Fruit fly (Drosophila melanogaster) whole organism, wandering third instar larva: ENCODE measurements around the gene h-cup.

Source experiments
- Abd-B ChIP-seq: fragments of >200 bp; optimal IDR thresholded peaks from 2 replicates; lab custom pipeline; 2017; ENCODE audit warnings: missing biosample characterization, missing genetic modification characterization
- CG32264 ChIP-seq: fragments of 200-800 bp; sonication (Bioruptor generic); optimal IDR thresholded peaks from 2 replicates; lab custom pipeline; 2016; ENCODE audit warnings: missing biosample characterization, missing genetic modification characterization
- CG9705 ChIP-seq: fragments of 200-800 bp; sonication (Bioruptor generic); optimal IDR thresholded peaks from 2 replicates; lab custom pipeline; 2018; ENCODE audit warnings: missing biosample characterization, mild to moderate bottlenecking, missing genetic modification characterization
- CrebA ChIP-seq: fragments of 200-800 bp; sonication (Bioruptor generic); optimal IDR thresholded peaks from 2 replicates; lab custom pipeline; 2016; ENCODE audit warnings: missing biosample characterization, mild to moderate bottlenecking, missing genetic modification characterization, borderline replicate concordance
- GATAd ChIP-seq: sonication (Bioruptor generic); optimal IDR thresholded peaks from 2 replicates; lab custom pipeline; 2016; ENCODE audit warnings: missing biosample characterization, missing genetic modification characterization
- HLH106 ChIP-seq: fragments of 200-800 bp; optimal IDR thresholded peaks from 3 replicates; lab custom pipeline; 2019; ENCODE audit warnings: missing biosample characterization, mild to moderate bottlenecking, missing genetic modification characterization, moderate library complexity
- Hnf4 ChIP-seq: fragments of 200-800 bp; sonication (Bioruptor generic); optimal IDR thresholded peaks from 2 replicates; lab custom pipeline; 2016; ENCODE audit warnings: missing biosample characterization, mild to moderate bottlenecking, missing genetic modification characterization
- Hr78 ChIP-seq: fragments of >200 bp; optimal IDR thresholded peaks from 2 replicates; lab custom pipeline; 2017; ENCODE audit warnings: missing biosample characterization, missing genetic modification characterization
- Hr83 ChIP-seq: fragments of 200-300 bp; sonication (Bioruptor generic); optimal IDR thresholded peaks from 2 replicates; lab custom pipeline; 2016; ENCODE audit warnings: missing biosample characterization, mild to moderate bottlenecking, missing genetic modification characterization, moderate library complexity; ENCODE audit not compliant: poor library complexity, severe bottlenecking
- Jra ChIP-seq: sonication (Bioruptor generic); optimal IDR thresholded peaks from 2 replicates; lab custom pipeline; 2016; ENCODE audit warnings: missing biosample characterization, missing genetic modification characterization
- Mio ChIP-seq: sonication (Bioruptor generic); optimal IDR thresholded peaks from 2 replicates; lab custom pipeline; 2016; ENCODE audit warnings: missing biosample characterization, missing genetic modification characterization
- Myc ChIP-seq: fragments of >200 bp; optimal IDR thresholded peaks from 2 replicates; lab custom pipeline; 2017
- OdsH ChIP-seq: fragments of 200-800 bp; sonication (Bioruptor generic); optimal IDR thresholded peaks from 2 replicates; lab custom pipeline; 2016; ENCODE audit warnings: missing biosample characterization, mild to moderate bottlenecking, missing genetic modification characterization
- Rel ChIP-seq, 2 experiments: fragments of 200-800 bp; sonication (Bioruptor generic) in 1 of 2; optimal IDR thresholded peaks; 2 replicates in 1 of 2; 3 replicates in 1 of 2; lab custom pipeline; 2016 to 2019; ENCODE audit warnings: mild to moderate bottlenecking in 2 of 2, missing biosample characterization in 2 of 2, missing genetic modification characterization in 2 of 2, moderate library complexity in 1 of 2
- Sp1 ChIP-seq: fragments of 200-800 bp; sonication (Bioruptor generic); optimal IDR thresholded peaks from 3 replicates; lab custom pipeline; 2019; ENCODE audit warnings: missing biosample characterization, mild to moderate bottlenecking, missing genetic modification characterization, moderate library complexity
- Vsx2 ChIP-seq: fragments of 200-300, 225-300 bp; sonication (Bioruptor generic); optimal IDR thresholded peaks from 2 replicates; lab custom pipeline; 2018; ENCODE audit warnings: missing biosample characterization, missing genetic modification characterization; ENCODE audit not compliant: partially characterized antibody
- brk ChIP-seq: fragments of 200-800 bp; sonication (Bioruptor generic); optimal IDR thresholded peaks from 2 replicates; lab custom pipeline; 2016; ENCODE audit warnings: missing biosample characterization, mild to moderate bottlenecking, missing genetic modification characterization
- dmrt93B ChIP-seq: fragments of 200-800 bp; sonication (Bioruptor generic); optimal IDR thresholded peaks from 2 replicates; lab custom pipeline; 2018; ENCODE audit warnings: missing biosample characterization, mild to moderate bottlenecking, missing genetic modification characterization
- dsf ChIP-seq: sonication (Bioruptor generic); optimal IDR thresholded peaks from 2 replicates; lab custom pipeline; 2016; ENCODE audit warnings: missing biosample characterization, missing genetic modification characterization, borderline replicate concordance
- ey ChIP-seq: fragments of 200-800 bp; sonication (Bioruptor generic); optimal IDR thresholded peaks from 2 replicates; lab custom pipeline; 2016; ENCODE audit warnings: missing biosample characterization, missing genetic modification characterization
- foxo ChIP-seq, 2 experiments: fragments of 200-800 bp; sonication (Bioruptor generic); optimal IDR thresholded peaks; 2 replicates in 1 of 2; 3 replicates in 1 of 2; lab custom pipeline; 2016 to 2017; ENCODE audit warnings: missing biosample characterization in 2 of 2, missing genetic modification characterization in 2 of 2
- jim ChIP-seq: fragments of 175-275, 200-325 bp; sonication (Bioruptor generic); optimal IDR thresholded peaks from 2 replicates; lab custom pipeline; 2016; ENCODE audit warnings: missing biosample characterization, mild to moderate bottlenecking, missing genetic modification characterization
- lola ChIP-seq: fragments of >200 bp; optimal IDR thresholded peaks from 2 replicates; lab custom pipeline; 2017; ENCODE audit warnings: missing biosample characterization, missing genetic modification characterization
- psq ChIP-seq: fragments of 200-800 bp; sonication (Bioruptor generic); optimal IDR thresholded peaks from 3 replicates; lab custom pipeline; 2017; ENCODE audit warnings: missing biosample characterization, mild to moderate bottlenecking, missing genetic modification characterization, moderate library complexity
- sage ChIP-seq: fragments of 200-800 bp; sonication (Bioruptor generic); optimal IDR thresholded peaks from 2 replicates; lab custom pipeline; 2016; ENCODE audit warnings: missing biosample characterization, mild to moderate bottlenecking, missing genetic modification characterization
- sv ChIP-seq: fragments of 200-800 bp; sonication (Bioruptor generic); optimal IDR thresholded peaks from 3 replicates; lab custom pipeline; 2016; ENCODE audit warnings: missing biosample characterization, missing genetic modification characterization
- woc ChIP-seq: sonication (Bioruptor generic); optimal IDR thresholded peaks from 2 replicates; lab custom pipeline; 2016; ENCODE audit warnings: missing biosample characterization, mild to moderate bottlenecking, missing genetic modification characterization

Gene h-cup

dm6 chr3R:15342432-15342925, 40.3 kb downstream of the h-cup start:
- TF ChIP-seq HLH106 (tag; lab: Kevin White, UChicago): peak; percentile 16
- TF ChIP-seq GATAd (GFP tag; lab: Kevin White, UChicago): no peak
- TF ChIP-seq OdsH (GFP tag; lab: Kevin White, UChicago): peak; percentile 12
- no peak for TF ChIP-seq brk (GFP tag; lab: Kevin White, UChicago)
- TF ChIP-seq Mio (GFP tag; lab: Kevin White, UChicago): no peak
- TF ChIP-seq sage (GFP tag; lab: Kevin White, UChicago): no peak
- TF ChIP-seq ey: peak; percentile 7
- TF ChIP-seq foxo (GFP tag; optimal IDR thresholded peaks at IDR 0.05; lab: Kevin White, UChicago): peak in 1 of 2 experiments; percentile 38

- TF ChIP-seq OdsH (GFP tag; lab: Kevin White, UChicago) (no peak), GATAd (GFP tag; lab: Kevin White, UChicago) (no peak), CG32264 (no peak), Vsx2 (GFP tag; lab: Kevin White, UChicago) (no peak), Abd-B (GFP tag; lab: Kevin White, UChicago) (no peak), Hr83 (GFP tag; lab: Kevin White, UChicago) (no peak), Jra (GFP tag; lab: Kevin White, UChicago) (no peak)
Observed at dm6 chr3R:15340052-15340732, 42.6 kb downstream of the h-cup start, which contains the start of gene SerRS-m. TSS of gene SerRS-m (plus strand) at chr3R:15340667.

- TF ChIP-seq woc (no peak), jim (GFP tag; lab: Kevin White, UChicago) (no peak), Rel (GFP tag; optimal IDR thresholded peaks at IDR 0.05; lab: Kevin White, UChicago) (no peak), Rel (tag; optimal IDR thresholded peaks at IDR 0.05; lab: Kevin White, UChicago) (peak; percentile 76), dmrt93B (GFP tag; lab: Kevin White, UChicago) (no peak)
- TF ChIP-seq, all 38 proteins: peak for 1
Observed at dm6 chr3R:15339111-15339510, 43.6 kb downstream of the h-cup start.

- no peak for TF ChIP-seq CG9705 (GFP tag; lab: Kevin White, UChicago)
- peak; percentile 49 for TF ChIP-seq HLH106 (tag; lab: Kevin White, UChicago)
- TF ChIP-seq Sp1 (GFP tag; lab: Kevin White, UChicago): peak; percentile 22
- TF ChIP-seq dsf (GFP tag; lab: Kevin White, UChicago): no peak
- no peak for TF ChIP-seq lola (GFP tag; lab: Kevin White, UChicago)
- TF ChIP-seq Hr83 (GFP tag; lab: Kevin White, UChicago): peak; percentile 86
- no peak for TF ChIP-seq Hr78
- no peak for TF ChIP-seq Rel (GFP tag; optimal IDR thresholded peaks at IDR 0.05; lab: Kevin White, UChicago)
- peak; percentile 47 for TF ChIP-seq Rel (tag; optimal IDR thresholded peaks at IDR 0.05; lab: Kevin White, UChicago)
- TF ChIP-seq sv: peak; percentile 21
- no peak for TF ChIP-seq foxo (GFP tag; optimal IDR thresholded peaks at IDR 0.05; lab: Kevin White, UChicago)
- TF ChIP-seq CrebA (GFP tag; lab: Kevin White, UChicago): no peak
- TF ChIP-seq psq (GFP tag; lab: Kevin White, UChicago): peak; percentile 4
- peak; percentile 37 for TF ChIP-seq OdsH (GFP tag; lab: Kevin White, UChicago)
- TF ChIP-seq Myc (lab: Kevin White, UChicago): peak; percentile 79
- TF ChIP-seq Jra (GFP tag; lab: Kevin White, UChicago): no peak
- no peak for TF ChIP-seq Hnf4 (GFP tag; lab: Kevin White, UChicago)
Observed at dm6 chr3R:15332994-15333393, 49.8 kb downstream of the h-cup start, which contains the start of the genes Fkbp39 and Cyfip. TSS of gene Fkbp39 (minus strand) at chr3R:15333133. TSS of gene Cyfip (plus strand) at chr3R:15333266.
